Worm (Caenorhabditis elegans) whole organism, late embryonic: ENCODE results near the gene srt-33.

ENCODE experiments used
- ama-1 ChIP-seq: fragments of 150-350 bp; optimal IDR thresholded peaks from 2 replicates; lab custom pipeline; 2014
- ceh-6 ChIP-seq: fragments of 200-800 bp; sonication (Bioruptor generic); optimal IDR thresholded peaks from 2 replicates; lab custom pipeline; 2018; ENCODE audit warnings: mild to moderate bottlenecking, missing genetic modification characterization, missing compliant biosample characterization
- dve-1 ChIP-seq: sonication (generic microtip); optimal IDR thresholded peaks from 2 replicates; lab custom pipeline; 2017; ENCODE audit warnings: antibody characterized with exemption, mild to moderate bottlenecking, missing genetic modification characterization, missing compliant biosample characterization
- elt-2 ChIP-seq: sonication (generic microtip); optimal IDR thresholded peaks from 2 replicates; lab custom pipeline; 2016; ENCODE audit warnings: missing genetic modification reagents, missing genetic modification characterization, missing compliant biosample characterization
- elt-4 ChIP-seq: sonication (generic microtip); optimal IDR thresholded peaks from 2 replicates; lab custom pipeline; 2016; ENCODE audit warnings: missing genetic modification characterization, missing compliant biosample characterization
- gmeb-2 ChIP-seq: sonication (generic microtip); optimal IDR thresholded peaks from 2 replicates; lab custom pipeline; 2016; ENCODE audit warnings: missing genetic modification characterization, inconsistent platforms, missing compliant biosample characterization
- lin-11 ChIP-seq: fragments of 200-800 bp; sonication (Bioruptor generic); optimal IDR thresholded peaks from 2 replicates; lab custom pipeline; 2018; ENCODE audit warnings: mild to moderate bottlenecking, missing genetic modification characterization, missing compliant biosample characterization
- nfya-1 ChIP-seq: sonication (generic microtip); optimal IDR thresholded peaks from 2 replicates; lab custom pipeline; 2017; ENCODE audit warnings: missing genetic modification characterization, mild to moderate bottlenecking, missing compliant biosample characterization, antibody characterized with exemption, moderate library complexity
- odd-2 ChIP-seq: sonication (generic microtip); optimal IDR thresholded peaks from 2 replicates; lab custom pipeline; 2017; ENCODE audit warnings: antibody characterized with exemption, mild to moderate bottlenecking, missing genetic modification characterization, missing compliant biosample characterization
- pha-4 ChIP-seq: fragments of 150-350 bp; optimal IDR thresholded peaks from 2 replicates; lab custom pipeline; 2018; ENCODE audit warnings: missing biosample characterization, missing genetic modification reagents, missing genetic modification characterization
- pqm-1 ChIP-seq: sonication (generic microtip); optimal IDR thresholded peaks from 2 replicates; lab custom pipeline; 2016; ENCODE audit warnings: missing genetic modification characterization, missing compliant biosample characterization
- sox-2 ChIP-seq: fragments of 200-800 bp; sonication (Bioruptor generic); IDR thresholded peaks from 2 replicates; pipeline ENCODE4 v1.3.6; 2022; ENCODE audit warnings: missing genetic modification reagents, missing genetic modification characterization, missing compliant biosample characterization
- tbx-2 ChIP-seq: sonication (generic microtip); optimal IDR thresholded peaks from 2 replicates; lab custom pipeline; 2016; ENCODE audit warnings: missing genetic modification characterization, missing compliant biosample characterization

ce11 chrV:14230788-14231583 lies 48.7 kb downstream of the srt-33 start:
- TF ChIP-seq pqm-1 (tag; lab: Kevin White, UChicago) (no peak), lin-11 (tag; lab: Kevin White, UChicago) (no peak), gmeb-2 (tag; lab: Kevin White, UChicago) (no peak), ama-1 (lab: Kevin White, UChicago) (no peak), dve-1 (tag; lab: Kevin White, UChicago) (no peak), elt-2 (tag; lab: Kevin White, UChicago) (no peak), sox-2 (no peak), ceh-6 (GFP tag; lab: Kevin White, UChicago) (no peak), tbx-2 (tag; lab: Kevin White, UChicago) (no peak), odd-2 (no peak), pha-4 (tag; lab: Kevin White, UChicago) (no peak), elt-4 (tag; lab: Kevin White, UChicago) (no peak), nfya-1 (tag; lab: Kevin White, UChicago) (no peak)
